Worm (Caenorhabditis elegans): ENCODE data around the gene R11A8.1.

DNA sequence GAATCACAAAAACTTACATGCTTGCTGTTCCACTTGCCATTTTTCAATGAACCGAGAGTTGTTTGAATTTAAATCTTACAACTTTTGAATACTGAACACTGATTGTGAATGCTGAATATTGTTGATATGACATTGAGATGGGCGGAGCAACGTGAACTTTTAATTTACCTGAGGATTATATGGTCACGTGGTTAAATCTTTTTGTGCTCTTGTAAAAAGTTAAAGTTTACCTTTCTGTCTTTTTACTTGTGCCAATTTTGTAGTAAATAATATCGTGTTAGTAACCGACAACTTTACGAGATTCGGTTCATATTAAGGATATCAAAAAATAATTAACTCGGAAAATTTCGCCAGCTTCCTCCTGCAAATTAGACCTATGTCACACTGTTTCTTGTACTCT, 4.7 kb downstream of the R11A8.1 start, which contains the start of gene Y43C5B.2:
- TF ChIP-seq W03F9.2 (tag; optimal IDR thresholded peaks at IDR 0.05) (no peak), him-1 (tag; optimal IDR thresholded peaks at IDR 0.05) (no peak)

Measured in whole organism, L4/young adult.